Fruit fly (Drosophila melanogaster) whole organism, embryonic: Measurements from ENCODE around the gene rho-5.

ENCODE experiments used
- Atf-2 ChIP-seq: fragments of 200-800 bp; sonication (Bioruptor generic); optimal IDR thresholded peaks from 2 replicates; lab custom pipeline; 2016; ENCODE audit warnings: missing biosample characterization, missing genetic modification characterization
- BEAF-32 ChIP-seq: fragments of 200-800 bp; sonication (Bioruptor generic); optimal IDR thresholded peaks from 3 replicates; lab custom pipeline; 2017; ENCODE audit warnings: missing biosample characterization, missing genetic modification characterization, mild to moderate bottlenecking, moderate library complexity, missing genetic modification reagents
- Bgb ChIP-seq: fragments of 200-800 bp; sonication (Bioruptor generic); IDR thresholded peaks from 2 replicates; pipeline ENCODE4 v1.3.6; 2022; ENCODE audit warnings: missing biosample characterization, missing genetic modification characterization; ENCODE audit not compliant: partially characterized antibody
- CG10431 ChIP-seq: fragments of 200-800 bp; sonication (Bioruptor generic); optimal IDR thresholded peaks from 3 replicates; lab custom pipeline; 2018; ENCODE audit warnings: missing biosample characterization, mild to moderate bottlenecking, missing genetic modification characterization
- CG10565 ChIP-seq: fragments of 200-800 bp; sonication (Bioruptor generic); optimal IDR thresholded peaks from 3 replicates; lab custom pipeline; 2016; ENCODE audit warnings: missing biosample characterization, mild to moderate bottlenecking, missing genetic modification characterization
- CG10654 ChIP-seq: fragments of 200-800 bp; sonication (Bioruptor generic); optimal IDR thresholded peaks from 2 replicates; lab custom pipeline; 2016; ENCODE audit warnings: missing biosample characterization, missing genetic modification characterization
- CG12299 ChIP-seq: fragments of 200-800 bp; sonication (Bioruptor generic); optimal IDR thresholded peaks from 2 replicates; lab custom pipeline; 2018; ENCODE audit warnings: missing biosample characterization, mild to moderate bottlenecking, missing genetic modification characterization
- CG12391 ChIP-seq: fragments of 200-800 bp; sonication (Bioruptor generic); optimal IDR thresholded peaks from 3 replicates; lab custom pipeline; 2018; ENCODE audit warnings: missing biosample characterization, mild to moderate bottlenecking, missing genetic modification characterization, moderate library complexity
- CG13775 ChIP-seq: fragments of 200-800 bp; sonication (Bioruptor generic); optimal IDR thresholded peaks from 3 replicates; lab custom pipeline; 2017; ENCODE audit warnings: missing biosample characterization, mild to moderate bottlenecking, missing genetic modification characterization
- CG17328 ChIP-seq: fragments of 200-800 bp; sonication (Bioruptor generic); IDR thresholded peaks from 2 replicates; pipeline ENCODE4 v1.3.6; 2022; ENCODE audit warnings: missing biosample characterization, missing genetic modification characterization
- CG6272 ChIP-seq: fragments of 200-800 bp; sonication (Bioruptor generic); IDR thresholded peaks from 2 replicates; pipeline ENCODE4 v1.3.6; 2022; ENCODE audit warnings: missing biosample characterization, missing genetic modification characterization
- CG6654 ChIP-seq: fragments of 200-800 bp; sonication (Bioruptor generic); optimal IDR thresholded peaks from 2 replicates; lab custom pipeline; 2017; ENCODE audit warnings: missing biosample characterization, mild to moderate bottlenecking, missing genetic modification characterization
- CG8924 ChIP-seq: fragments of 200-800 bp; optimal IDR thresholded peaks from 3 replicates; lab custom pipeline; 2019; ENCODE audit warnings: missing biosample characterization, mild to moderate bottlenecking, missing genetic modification characterization, moderate library complexity
- D ChIP-seq, 2 experiments: fragments of 200-800 bp in 1 of 2; fragments of >200 bp in 1 of 2; sonication (Bioruptor generic) in 1 of 2; optimal IDR thresholded peaks; 2 replicates in 1 of 2; 3 replicates in 1 of 2; lab custom pipeline; 2017; ENCODE audit warnings: mild to moderate bottlenecking in 1 of 2, missing biosample characterization in 1 of 2, missing genetic modification characterization in 1 of 2, missing genetic modification reagents in 1 of 2
- Deaf1 ChIP-seq: fragments of 200-800 bp; optimal IDR thresholded peaks from 3 replicates; lab custom pipeline; 2019; ENCODE audit warnings: missing biosample characterization, mild to moderate bottlenecking, missing genetic modification characterization, moderate library complexity
- Dek ChIP-seq: fragments of 200-800 bp; sonication (Bioruptor generic); optimal IDR thresholded peaks from 3 replicates; lab custom pipeline; 2019; ENCODE audit warnings: missing biosample characterization, mild to moderate bottlenecking, missing genetic modification characterization, moderate library complexity
- Doc2 ChIP-seq: fragments of 200-800 bp; sonication (Bioruptor generic); IDR thresholded peaks from 2 replicates; pipeline ENCODE4 v1.3.6; 2022; ENCODE audit warnings: missing biosample characterization, missing genetic modification characterization
- Doc3 ChIP-seq: fragments of 200-800 bp; sonication (Bioruptor generic); IDR thresholded peaks from 3 replicates; pipeline ENCODE4 v1.3.6; 2022; ENCODE audit warnings: missing biosample characterization, missing genetic modification characterization; ENCODE audit not compliant: partially characterized antibody
- Dp ChIP-seq: fragments of 200-800 bp; sonication (Bioruptor generic); optimal IDR thresholded peaks from 2 replicates; lab custom pipeline; 2018; ENCODE audit warnings: missing biosample characterization, mild to moderate bottlenecking, missing genetic modification characterization, moderate library complexity
- Drgx ChIP-seq: fragments of 200-800 bp; sonication (Bioruptor generic); IDR thresholded peaks from 2 replicates; pipeline ENCODE4 v1.3.6; 2022; ENCODE audit warnings: missing biosample characterization, missing genetic modification characterization
- H2.0 ChIP-seq: fragments of 200-800 bp; sonication (Bioruptor generic); IDR thresholded peaks from 2 replicates; pipeline ENCODE4 v1.3.6; 2022; ENCODE audit warnings: missing biosample characterization, missing genetic modification characterization
- HLHmδ ChIP-seq: fragments of 200-800 bp; sonication (Bioruptor generic); optimal IDR thresholded peaks from 2 replicates; lab custom pipeline; 2018; ENCODE audit warnings: missing biosample characterization, mild to moderate bottlenecking, missing genetic modification characterization, moderate library complexity
- Hr39 ChIP-seq: fragments of >200 bp; optimal IDR thresholded peaks from 2 replicates; lab custom pipeline; 2017
- Lim3 ChIP-seq: fragments of 200-800 bp; sonication (Bioruptor generic); IDR thresholded peaks from 2 replicates; pipeline ENCODE4 v1.3.6; 2022; ENCODE audit warnings: missing biosample characterization, missing genetic modification characterization
- MESR4 ChIP-seq: fragments of 200-800 bp; sonication (Bioruptor generic); optimal IDR thresholded peaks from 2 replicates; lab custom pipeline; 2018; ENCODE audit warnings: missing biosample characterization, mild to moderate bottlenecking, missing genetic modification characterization, moderate library complexity
- NC2β ChIP-seq: fragments of 200-800 bp; sonication (Bioruptor generic); optimal IDR thresholded peaks from 2 replicates; lab custom pipeline; 2016; ENCODE audit warnings: missing biosample characterization, missing genetic modification characterization
- Six4 ChIP-seq: fragments of 200-800 bp; sonication (Bioruptor generic); optimal IDR thresholded peaks from 2 replicates; lab custom pipeline; 2016; ENCODE audit warnings: missing biosample characterization, missing genetic modification characterization
- Sox102F ChIP-seq: fragments of 200-800 bp; sonication (Bioruptor generic); optimal IDR thresholded peaks from 2 replicates; lab custom pipeline; 2018; ENCODE audit warnings: missing biosample characterization, mild to moderate bottlenecking, missing genetic modification characterization, moderate library complexity
- TFAM ChIP-seq: fragments of 200-800 bp; sonication (Bioruptor generic); optimal IDR thresholded peaks from 2 replicates; lab custom pipeline; 2017; ENCODE audit warnings: missing biosample characterization, missing genetic modification characterization, inconsistent platforms
- caup ChIP-seq: fragments of 200-800 bp; sonication (Bioruptor generic); optimal IDR thresholded peaks from 3 replicates; lab custom pipeline; 2017; ENCODE audit warnings: missing biosample characterization, mild to moderate bottlenecking, missing genetic modification characterization, moderate library complexity; ENCODE audit not compliant: severe bottlenecking
- chm ChIP-seq: fragments of 200-800 bp; sonication (Bioruptor generic); IDR thresholded peaks from 2 replicates; pipeline ENCODE4 v1.3.6; 2022; ENCODE audit warnings: missing biosample characterization, missing genetic modification characterization
- ci ChIP-seq: fragments of 200-800 bp; sonication (Bioruptor generic); IDR thresholded peaks from 3 replicates; pipeline ENCODE4 v1.3.6; 2022; ENCODE audit warnings: missing biosample characterization, missing genetic modification characterization
- crol ChIP-seq: fragments of 200-800 bp; sonication (Bioruptor generic); IDR thresholded peaks from 2 replicates; pipeline ENCODE4 v1.3.6; 2022; ENCODE audit warnings: missing biosample characterization, missing genetic modification characterization
- danr ChIP-seq: fragments of 200-800 bp; sonication (Bioruptor generic); IDR thresholded peaks from 2 replicates; pipeline ENCODE4 v1.3.6; 2022; ENCODE audit warnings: missing biosample characterization, missing genetic modification characterization
- dmrt99B ChIP-seq: fragments of 200-800 bp; sonication (Bioruptor generic); optimal IDR thresholded peaks from 2 replicates; lab custom pipeline; 2018; ENCODE audit warnings: missing biosample characterization, mild to moderate bottlenecking, missing genetic modification characterization, moderate library complexity
- exex ChIP-seq: fragments of 200-800 bp; sonication (Bioruptor generic); optimal IDR thresholded peaks from 4 replicates; lab custom pipeline; 2018; ENCODE audit warnings: missing biosample characterization, mild to moderate bottlenecking, missing genetic modification characterization, moderate library complexity
- gsb ChIP-seq: fragments of 200-800 bp; sonication (Bioruptor generic); IDR thresholded peaks from 2 replicates; pipeline ENCODE4 v1.3.6; 2022; ENCODE audit warnings: missing biosample characterization, missing genetic modification characterization
- knrl ChIP-seq: fragments of 200-800 bp; sonication (Bioruptor generic); IDR thresholded peaks from 3 replicates; pipeline ENCODE4 v1.3.6; 2022; ENCODE audit warnings: missing biosample characterization, missing genetic modification characterization; ENCODE audit not compliant: partially characterized antibody
- lab ChIP-seq: fragments of 200-800 bp; sonication (Bioruptor generic); optimal IDR thresholded peaks from 3 replicates; lab custom pipeline; 2017; ENCODE audit warnings: missing biosample characterization, missing genetic modification characterization, mild to moderate bottlenecking, moderate library complexity, missing genetic modification reagents
- lola ChIP-seq, 3 experiments: fragments of >200 bp in 2 of 3; fragments of 200-800 bp in 1 of 3; sonication (Bioruptor generic) in 1 of 3; optimal IDR thresholded peaks; 2 replicates each; lab custom pipeline; 2017 to 2019; ENCODE audit warnings: missing biosample characterization in 3 of 3, missing genetic modification characterization in 3 of 3, mild to moderate bottlenecking in 1 of 3, moderate library complexity in 1 of 3
- mirr ChIP-seq: fragments of 200-800 bp; sonication (Bioruptor generic); optimal IDR thresholded peaks from 3 replicates; lab custom pipeline; 2018; ENCODE audit warnings: missing biosample characterization, mild to moderate bottlenecking, missing genetic modification characterization
- org-1 ChIP-seq: fragments of 200-800 bp; sonication (Bioruptor generic); optimal IDR thresholded peaks from 2 replicates; lab custom pipeline; 2017; ENCODE audit warnings: missing biosample characterization, missing genetic modification characterization
- slbo ChIP-seq: fragments of 200-800 bp; sonication (Bioruptor generic); IDR thresholded peaks from 2 replicates; pipeline ENCODE4 v1.3.6; 2022; ENCODE audit warnings: missing biosample characterization, missing genetic modification characterization
- stwl ChIP-seq: fragments of 200-800 bp; sonication (Bioruptor generic); optimal IDR thresholded peaks from 3 replicates; lab custom pipeline; 2018; ENCODE audit warnings: missing biosample characterization, mild to moderate bottlenecking, missing genetic modification characterization, moderate library complexity
- tap ChIP-seq: fragments of 200-800 bp; optimal IDR thresholded peaks from 3 replicates; lab custom pipeline; 2019; ENCODE audit warnings: missing biosample characterization, mild to moderate bottlenecking, missing genetic modification characterization, moderate library complexity
- tio ChIP-seq: fragments of 200-800 bp; sonication (Bioruptor generic); optimal IDR thresholded peaks from 2 replicates; lab custom pipeline; 2017; ENCODE audit warnings: missing biosample characterization, missing genetic modification characterization, inconsistent platforms
- trem ChIP-seq: fragments of 200-800 bp; optimal IDR thresholded peaks from 3 replicates; lab custom pipeline; 2019; ENCODE audit warnings: missing biosample characterization, mild to moderate bottlenecking, missing genetic modification characterization, moderate library complexity
- tx ChIP-seq: fragments of 200-800 bp; sonication (Bioruptor generic); optimal IDR thresholded peaks from 2 replicates; lab custom pipeline; 2016; ENCODE audit warnings: missing biosample characterization, missing genetic modification characterization

Gene rho-5

dm6 chr2L:10333091-10333991 is 40.4 kb downstream of the rho-5 start, which contains the start of gene GATAd (continued):
- TF ChIP-seq Six4 = no peak
- no peak for TF ChIP-seq CG10431 (GFP tag; lab: Kevin White, UChicago)
- no peak for TF ChIP-seq org-1 (GFP tag; lab: Kevin White, UChicago)
- no peak for TF ChIP-seq tx
- TF ChIP-seq CG6654 = no peak
- no peak for TF ChIP-seq Lim3 (GFP tag; lab: Robert Waterston, UW)
- TF ChIP-seq slbo (GFP tag; lab: Robert Waterston, UW) = no peak
- TF ChIP-seq exex (tag; lab: Kevin White, UChicago) = peak; percentile 18
- TF ChIP-seq Bgb = 0 out of 2 replicates have a peak, but pooled peaks have one; percentile 26
- TF ChIP-seq lola (GFP tag; optimal IDR thresholded peaks at IDR 0.05; lab: Kevin White, UChicago) = no peak
- TF ChIP-seq Doc3 (GFP tag; lab: Robert Waterston, UW) = no peak
- TF ChIP-seq Atf-2 (GFP tag; lab: Kevin White, UChicago) = no peak
- no peak for TF ChIP-seq crol (GFP tag; lab: Robert Waterston, UW)
- TF ChIP-seq Doc2 = no peak
- TF ChIP-seq MESR4 (GFP tag; lab: Kevin White, UChicago) = peak; percentile 86
- no peak for TF ChIP-seq Drgx (GFP tag; lab: Robert Waterston, UW)
- TF ChIP-seq gsb = no peak
- no peak for TF ChIP-seq CG17328 (GFP tag; lab: Robert Waterston, UW)
- TF ChIP-seq knrl (GFP tag; lab: Robert Waterston, UW) = 0 out of 3 replicates have a peak, but pooled peaks have one; percentile 37
- no peak for TF ChIP-seq dmrt99B (tag; lab: Kevin White, UChicago)
- TF ChIP-seq CG10565 (GFP tag; lab: Kevin White, UChicago) = no peak
- no peak for TF ChIP-seq HLHmδ (GFP tag; lab: Kevin White, UChicago)
- TF ChIP-seq CG12299 (tag; lab: Kevin White, UChicago) = peak; percentile 28
- TF ChIP-seq chm (GFP tag; lab: Robert Waterston, UW) = no peak; the same call in 1 of the 2 replicates
- TF ChIP-seq caup = no peak
- TF ChIP-seq CG13775 = peak; percentile 20
- TF ChIP-seq Dp = peak; percentile 33
- no peak for TF ChIP-seq H2.0 (GFP tag; lab: Robert Waterston, UW)
- no peak for TF ChIP-seq D (optimal IDR thresholded peaks at IDR 0.05; lab: Kevin White, UChicago)
- no peak for TF ChIP-seq D (GFP tag; optimal IDR thresholded peaks at IDR 0.05; lab: Kevin White, UChicago)
- TF ChIP-seq Deaf1 (tag; lab: Kevin White, UChicago) = no peak
- TF ChIP-seq NC2β (GFP tag; lab: Kevin White, UChicago) = no peak
- TF ChIP-seq Sox102F = no peak
- peak; percentile 34 for TF ChIP-seq stwl
- peak; percentile 15 for TF ChIP-seq Dek (tag; lab: Kevin White, UChicago)
- no peak for TF ChIP-seq TFAM
- no peak for TF ChIP-seq ci
- TF ChIP-seq CG8924 = peak; percentile 46
- no peak for TF ChIP-seq Hr39
- TF ChIP-seq tap (tag; lab: Kevin White, UChicago) = no peak
- no peak for TF ChIP-seq CG6272
- no peak for TF ChIP-seq mirr (GFP tag; lab: Kevin White, UChicago)
- TF ChIP-seq tio (GFP tag; lab: Kevin White, UChicago) = no peak
- no peak for TF ChIP-seq lab
- no peak for TF ChIP-seq CG10654 (GFP tag; lab: Kevin White, UChicago)
- peak; percentile 29 for TF ChIP-seq CG12391
- peak; percentile 45 for TF ChIP-seq BEAF-32 (GFP tag; lab: Kevin White, UChicago)
- peak; percentile 52 for TF ChIP-seq trem (tag; lab: Kevin White, UChicago)
- TF ChIP-seq danr (GFP tag; lab: Robert Waterston, UW) = no peak
